Fruit fly (Drosophila melanogaster): Measurements from ENCODE around the gene CG15019.

DNA sequence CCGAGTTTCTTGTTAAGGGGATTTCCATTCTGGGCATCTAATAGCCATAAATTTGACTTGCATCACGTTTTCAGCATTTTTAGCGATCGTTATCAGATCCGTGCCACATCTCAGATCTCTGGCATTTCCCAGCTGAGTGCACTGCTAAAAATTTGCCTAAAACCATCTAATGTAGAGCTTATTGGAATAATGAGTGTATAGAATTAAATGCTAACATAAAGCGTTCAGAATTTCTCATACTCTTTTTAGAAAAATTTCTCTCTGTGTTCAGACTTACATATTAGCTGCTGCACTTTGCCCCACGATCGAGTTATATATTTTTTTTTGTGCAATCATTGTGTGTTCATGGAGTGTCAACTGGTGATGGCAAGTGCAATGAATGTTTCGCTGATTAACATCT lies 1.9 kb upstream of the CG15019 start:
- no peak for TF ChIP-seq toe (GFP tag; optimal IDR thresholded peaks at IDR 0.05)
- TF ChIP-seq CG12768 (GFP tag; optimal IDR thresholded peaks at IDR 0.05) = no peak
- TF ChIP-seq Mnt (GFP tag; optimal IDR thresholded peaks at IDR 0.05) = no peak
- no peak for TF ChIP-seq kay (GFP tag; ENCODE audit: borderline replicate concordance)
- TF ChIP-seq Crg-1 (GFP tag; optimal IDR thresholded peaks at IDR 0.05) = no peak
- no peak for TF ChIP-seq bab1 (GFP tag; optimal IDR thresholded peaks at IDR 0.05)
- no peak for TF ChIP-seq ovo (GFP tag; optimal IDR thresholded peaks at IDR 0.05)
- peak; percentile 29 for TF ChIP-seq CG5204 (GFP tag; optimal IDR thresholded peaks at IDR 0.05)

Data from whole organism, adult.